Fruit fly (Drosophila melanogaster) whole organism, embryonic: ENCODE results near the gene mbt.
A peak's percentile ranks its signal among the peaks of the same experiment; 100 is the strongest.

Experiments used
- CG12391 ChIP-seq: fragments of 200-800 bp; sonication (Bioruptor generic); optimal IDR thresholded peaks from 3 replicates; lab custom pipeline; 2018; ENCODE audit warnings: missing biosample characterization, mild to moderate bottlenecking, missing genetic modification characterization, moderate library complexity
- CG12659 ChIP-seq: fragments of 200-800 bp; sonication (Bioruptor generic); optimal IDR thresholded peaks from 3 replicates; lab custom pipeline; 2017; ENCODE audit warnings: mild to moderate bottlenecking, missing biosample characterization, missing genetic modification reagents, missing genetic modification characterization
- CG14710 ChIP-seq: fragments of 200-800 bp; sonication (Bioruptor generic); optimal IDR thresholded peaks from 3 replicates; lab custom pipeline; 2019; ENCODE audit warnings: missing biosample characterization, mild to moderate bottlenecking, missing genetic modification characterization, moderate library complexity
- CG15479 ChIP-seq: fragments of 200-800 bp; sonication (Bioruptor generic); optimal IDR thresholded peaks from 3 replicates; lab custom pipeline; 2019; ENCODE audit warnings: missing biosample characterization, mild to moderate bottlenecking, missing genetic modification characterization, moderate library complexity
- CG15696 ChIP-seq: fragments of 200-800 bp; sonication (Bioruptor generic); optimal IDR thresholded peaks from 2 replicates; lab custom pipeline; 2019; ENCODE audit warnings: missing biosample characterization, mild to moderate bottlenecking, missing genetic modification characterization, moderate library complexity
- CG1603 ChIP-seq: fragments of 200-800 bp; sonication (Bioruptor generic); optimal IDR thresholded peaks from 2 replicates; lab custom pipeline; 2019; ENCODE audit warnings: missing biosample characterization, mild to moderate bottlenecking, missing genetic modification characterization, moderate library complexity
- CG17385 ChIP-seq: fragments of 200-800 bp; sonication (Bioruptor generic); optimal IDR thresholded peaks from 3 replicates; lab custom pipeline; 2018; ENCODE audit warnings: missing biosample characterization, mild to moderate bottlenecking, missing genetic modification characterization
- CG2129 ChIP-seq: fragments of 200-800 bp; sonication (Bioruptor generic); IDR thresholded peaks from 2 replicates; pipeline ENCODE4 v1.3.6; 2022; ENCODE audit warnings: missing biosample characterization, missing genetic modification characterization; ENCODE audit not compliant: partially characterized antibody
- CG2712 ChIP-seq: fragments of 200-800 bp; optimal IDR thresholded peaks from 3 replicates; lab custom pipeline; 2019; ENCODE audit warnings: missing biosample characterization, mild to moderate bottlenecking, missing genetic modification characterization, moderate library complexity
- CG2889 ChIP-seq: fragments of 200-800 bp; sonication (Bioruptor generic); IDR thresholded peaks from 3 replicates; pipeline ENCODE4 v1.3.6; 2022; ENCODE audit warnings: missing biosample characterization, missing genetic modification characterization
- CG33213 ChIP-seq: fragments of 200-800 bp; sonication (Bioruptor generic); optimal IDR thresholded peaks from 3 replicates; lab custom pipeline; 2016; ENCODE audit warnings: missing biosample characterization, missing genetic modification characterization
- CG42726 ChIP-seq: fragments of 200-800 bp; sonication (Bioruptor generic); IDR thresholded peaks from 2 replicates; pipeline ENCODE4 v1.3.6; 2022; ENCODE audit warnings: missing biosample characterization, missing genetic modification characterization; ENCODE audit not compliant: partially characterized antibody
- CG4404 ChIP-seq: fragments of 200-800 bp; sonication (Bioruptor generic); IDR thresholded peaks from 2 replicates; pipeline ENCODE4 v1.3.6; 2022; ENCODE audit warnings: missing biosample characterization, missing genetic modification characterization
- CG4617 ChIP-seq: fragments of 200-800 bp; sonication (Bioruptor generic); optimal IDR thresholded peaks from 3 replicates; lab custom pipeline; 2016; ENCODE audit warnings: missing biosample characterization, missing genetic modification characterization, borderline replicate concordance
- CG6654 ChIP-seq: fragments of 200-800 bp; sonication (Bioruptor generic); optimal IDR thresholded peaks from 2 replicates; lab custom pipeline; 2017; ENCODE audit warnings: missing biosample characterization, mild to moderate bottlenecking, missing genetic modification characterization
- CG7963 ChIP-seq: fragments of 200-800 bp; sonication (Bioruptor generic); IDR thresholded peaks from 3 replicates; pipeline ENCODE4 v1.3.6; 2022; ENCODE audit warnings: missing biosample characterization, missing genetic modification characterization; ENCODE audit not compliant: partially characterized antibody
- CG8478 ChIP-seq: fragments of >200 bp; optimal IDR thresholded peaks from 2 replicates; lab custom pipeline; 2018
- CG9932 ChIP-seq: fragments of 200-800 bp; sonication (Bioruptor generic); IDR thresholded peaks from 2 replicates; pipeline ENCODE4 v1.3.6; 2022; ENCODE audit warnings: missing biosample characterization, missing genetic modification characterization
- D ChIP-seq, 2 experiments: fragments of 200-800 bp in 1 of 2; fragments of >200 bp in 1 of 2; sonication (Bioruptor generic) in 1 of 2; optimal IDR thresholded peaks; 2 replicates in 1 of 2; 3 replicates in 1 of 2; lab custom pipeline; 2017; ENCODE audit warnings: mild to moderate bottlenecking in 1 of 2, missing biosample characterization in 1 of 2, missing genetic modification characterization in 1 of 2, missing genetic modification reagents in 1 of 2
- D19A ChIP-seq: fragments of 200-800 bp; optimal IDR thresholded peaks from 3 replicates; lab custom pipeline; 2019; ENCODE audit warnings: missing biosample characterization, mild to moderate bottlenecking, missing genetic modification characterization, moderate library complexity
- Dll ChIP-seq: fragments of 200-800 bp; sonication (Bioruptor generic); IDR thresholded peaks from 4 replicates; pipeline ENCODE4 v1.3.6; 2022; ENCODE audit warnings: missing biosample characterization, missing genetic modification characterization; ENCODE audit not compliant: partially characterized antibody
- ERR ChIP-seq: fragments of 200-800 bp; sonication (Bioruptor generic); optimal IDR thresholded peaks from 2 replicates; lab custom pipeline; 2016; ENCODE audit warnings: missing biosample characterization, missing genetic modification characterization
- Elba2 ChIP-seq: fragments of 200-800 bp; sonication (Bioruptor generic); optimal IDR thresholded peaks from 3 replicates; lab custom pipeline; 2016; ENCODE audit warnings: missing biosample characterization, missing genetic modification characterization
- Fer1 ChIP-seq: fragments of 200-800 bp; sonication (Bioruptor generic); optimal IDR thresholded peaks from 2 replicates; lab custom pipeline; 2017; ENCODE audit warnings: missing biosample characterization, mild to moderate bottlenecking, missing genetic modification characterization
- HmgZ ChIP-seq: fragments of 200-800 bp; sonication (Bioruptor generic); optimal IDR thresholded peaks from 2 replicates; lab custom pipeline; 2018; ENCODE audit warnings: missing biosample characterization, mild to moderate bottlenecking, missing genetic modification characterization
- MBD-R2 ChIP-seq: fragments of 200-800 bp; sonication (Bioruptor generic); IDR thresholded peaks from 2 replicates; pipeline ENCODE4 v1.3.6; 2022; ENCODE audit warnings: missing biosample characterization, missing genetic modification characterization
- MTF-1 ChIP-seq: fragments of 200-800 bp; sonication (Bioruptor generic); optimal IDR thresholded peaks from 2 replicates; lab custom pipeline; 2018; ENCODE audit warnings: missing biosample characterization, mild to moderate bottlenecking, missing genetic modification characterization, borderline replicate concordance
- Med ChIP-seq: fragments of 200-800 bp; sonication (Bioruptor generic); peaks from one replicate; lab custom pipeline; 2016; ENCODE audit warnings: missing biosample characterization, missing genetic modification characterization, mild to moderate bottlenecking, inconsistent platforms, moderate library complexity
- Myb ChIP-seq: fragments of 200-800 bp; sonication (Bioruptor generic); optimal IDR thresholded peaks from 2 replicates; lab custom pipeline; 2016; ENCODE audit warnings: missing biosample characterization, missing genetic modification characterization
- Opbp ChIP-seq: fragments of 200-800 bp; sonication (Bioruptor generic); IDR thresholded peaks from 3 replicates; pipeline ENCODE4 v1.3.6; 2022; ENCODE audit warnings: missing biosample characterization, missing genetic modification characterization; ENCODE audit not compliant: partially characterized antibody
- Rfx ChIP-seq: fragments of 200-800 bp; sonication (Bioruptor generic); IDR thresholded peaks from 2 replicates; pipeline ENCODE4 v1.3.6; 2022; ENCODE audit warnings: missing biosample characterization, missing genetic modification characterization
- Scr ChIP-seq: fragments of 200-800 bp; sonication (Bioruptor generic); IDR thresholded peaks from 2 replicates; pipeline ENCODE4 v1.3.6; 2022; ENCODE audit warnings: missing biosample characterization, missing genetic modification characterization; ENCODE audit not compliant: partially characterized antibody
- Sin3A ChIP-seq: fragments of >200 bp; optimal IDR thresholded peaks from 2 replicates; lab custom pipeline; 2018
- YL-1 ChIP-seq: fragments of 200-800 bp; sonication (Bioruptor generic); optimal IDR thresholded peaks from 3 replicates; lab custom pipeline; 2017; ENCODE audit warnings: missing biosample characterization, mild to moderate bottlenecking, missing genetic modification characterization
- ato ChIP-seq: fragments of 200-800 bp; sonication (Bioruptor generic); IDR thresholded peaks from 2 replicates; pipeline ENCODE4 v1.3.6; 2022; ENCODE audit warnings: missing biosample characterization, missing genetic modification characterization; ENCODE audit not compliant: partially characterized antibody
- cwo ChIP-seq: fragments of 200-800 bp; sonication (Bioruptor generic); optimal IDR thresholded peaks from 3 replicates; lab custom pipeline; 2017; ENCODE audit warnings: missing biosample characterization, missing genetic modification characterization, mild to moderate bottlenecking, moderate library complexity, missing genetic modification reagents
- ems ChIP-seq: fragments of 200-800 bp; sonication (Bioruptor generic); optimal IDR thresholded peaks from 3 replicates; lab custom pipeline; 2016; ENCODE audit warnings: missing biosample characterization, missing genetic modification characterization
- ftz-f1 ChIP-seq: fragments of 200-800 bp; sonication (Bioruptor generic); optimal IDR thresholded peaks from 2 replicates; lab custom pipeline; 2016; ENCODE audit warnings: missing biosample characterization, missing genetic modification characterization
- gsb-n ChIP-seq: fragments of 200-800 bp; sonication (Bioruptor generic); optimal IDR thresholded peaks from 3 replicates; lab custom pipeline; 2018; ENCODE audit warnings: missing biosample characterization, mild to moderate bottlenecking, missing genetic modification characterization
- insv ChIP-seq, 2 experiments: fragments of 200-800 bp; sonication (Bioruptor generic); optimal IDR thresholded peaks; 3 replicates each; lab custom pipeline; 2016 to 2018; ENCODE audit warnings: missing biosample characterization in 2 of 2, missing genetic modification characterization in 2 of 2
- mld ChIP-seq: fragments of 200-800 bp; sonication (Bioruptor generic); IDR thresholded peaks from 3 replicates; pipeline ENCODE4 v1.3.6; 2022; ENCODE audit warnings: missing biosample characterization, missing genetic modification characterization; ENCODE audit not compliant: partially characterized antibody
- nerfin-2 ChIP-seq: fragments of 200-800 bp; sonication (Bioruptor generic); IDR thresholded peaks from 2 replicates; pipeline ENCODE4 v1.3.6; 2022; ENCODE audit warnings: missing biosample characterization, missing genetic modification characterization; ENCODE audit not compliant: partially characterized antibody
- nmo ChIP-seq: fragments of 200-800 bp; sonication (Bioruptor generic); optimal IDR thresholded peaks from 2 replicates; lab custom pipeline; 2018; ENCODE audit warnings: missing biosample characterization, mild to moderate bottlenecking, missing genetic modification characterization, moderate library complexity
- oc ChIP-seq: fragments of 200-800 bp; sonication (Bioruptor generic); optimal IDR thresholded peaks from 2 replicates; lab custom pipeline; 2018; ENCODE audit warnings: missing biosample characterization, mild to moderate bottlenecking, missing genetic modification characterization, moderate library complexity
- pho ChIP-seq: fragments of 200-800 bp; sonication (Bioruptor generic); optimal IDR thresholded peaks from 2 replicates; lab custom pipeline; 2016; ENCODE audit warnings: missing biosample characterization, missing genetic modification characterization
- pita ChIP-seq: fragments of 200-800 bp; sonication (Bioruptor generic); optimal IDR thresholded peaks from 2 replicates; lab custom pipeline; 2017; ENCODE audit warnings: missing biosample characterization, mild to moderate bottlenecking, missing genetic modification characterization
- pzg ChIP-seq: fragments of 200-800 bp; sonication (Bioruptor generic); optimal IDR thresholded peaks from 3 replicates; lab custom pipeline; 2018; ENCODE audit warnings: missing biosample characterization, mild to moderate bottlenecking, missing genetic modification characterization, moderate library complexity
- seq ChIP-seq: fragments of 200-800 bp; sonication (Bioruptor generic); IDR thresholded peaks from 2 replicates; pipeline ENCODE4 v1.3.6; 2022; ENCODE audit warnings: missing biosample characterization, missing genetic modification characterization
- slp2 ChIP-seq: fragments of 200-800 bp; sonication (Bioruptor generic); optimal IDR thresholded peaks from 2 replicates; lab custom pipeline; 2016; ENCODE audit warnings: missing biosample characterization, missing genetic modification characterization

The mbt gene

DNA sequence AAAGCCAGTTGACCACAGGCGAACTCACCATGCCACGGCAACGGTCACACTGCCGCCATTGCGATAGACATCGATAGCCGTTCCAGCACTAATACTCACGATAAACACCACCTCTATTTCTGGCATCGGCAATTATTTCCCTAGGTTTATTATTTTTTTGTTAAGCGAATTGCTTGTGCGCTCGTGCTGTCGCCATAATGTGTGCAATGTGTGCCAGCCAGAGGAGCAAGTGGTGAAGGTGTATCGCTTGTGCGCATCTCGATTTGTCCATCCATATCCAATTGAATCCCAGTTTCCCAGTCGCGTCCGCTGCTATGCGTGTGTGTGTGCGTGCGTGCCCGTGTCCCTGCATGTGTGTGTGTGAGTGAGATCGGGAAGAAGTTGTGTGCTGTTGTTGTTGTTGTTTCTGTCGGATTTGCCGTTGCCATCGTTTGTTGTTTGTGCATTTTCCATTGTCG is at the start of gene mbt (continued):
- TF ChIP-seq Dll (peak; percentile 88), CG2889 (GFP tag; lab: Robert Waterston, UW) (no peak), MTF-1 (GFP tag; lab: Kevin White, UChicago) (no peak), pzg (GFP tag; lab: Kevin White, UChicago) (peak; percentile 93), slp2 (GFP tag; lab: Kevin White, UChicago) (peak; percentile 31), nmo (GFP tag; lab: Kevin White, UChicago) (peak; percentile 60), CG1603 (tag; lab: Kevin White, UChicago) (no peak), CG6654 (no peak), CG8478 (lab: Kevin White, UChicago) (peak; percentile 85), seq (GFP tag; lab: Robert Waterston, UW) (no peak), CG7963 (peak; percentile 86), MBD-R2 (GFP tag; lab: Robert Waterston, UW) (peak; percentile 71), Fer1 (GFP tag; lab: Kevin White, UChicago) (peak; percentile 38), YL-1 (GFP tag; lab: Kevin White, UChicago) (peak; percentile 83), CG14710 (peak; percentile 67), ERR (GFP tag; lab: Kevin White, UChicago) (peak; percentile 22), D19A (tag; lab: Kevin White, UChicago) (peak; percentile 1), CG42726 (GFP tag; lab: Robert Waterston, UW) (peak; percentile 95), pita (GFP tag; lab: Kevin White, UChicago) (no peak), CG9932 (GFP tag; lab: Robert Waterston, UW) (peak; percentile 35; the same call in 1 of the 2 replicates), ato (GFP tag; lab: Robert Waterston, UW) (peak; percentile 83), CG33213 (GFP tag; lab: Kevin White, UChicago) (peak; percentile 8), CG15479 (peak; percentile 50), insv (GFP tag; optimal IDR thresholded peaks at IDR 0.05; lab: Kevin White, UChicago) (peak in 1 of 2 experiments; percentile 56), Med (GFP tag; lab: Kevin White, UChicago) (peak; percentile 89), pho (GFP tag; lab: Kevin White, UChicago) (peak; percentile 14), CG4617 (GFP tag; lab: Kevin White, UChicago) (peak; percentile 86), D (optimal IDR thresholded peaks at IDR 0.05; lab: Kevin White, UChicago) (peak; percentile 59), D (GFP tag; optimal IDR thresholded peaks at IDR 0.05; lab: Kevin White, UChicago) (no peak), CG15696 (tag; lab: Kevin White, UChicago) (no peak), Rfx (GFP tag; lab: Robert Waterston, UW) (peak; percentile 48), ftz-f1 (GFP tag; lab: Kevin White, UChicago) (peak; percentile 19), CG2129 (peak; percentile 48), Opbp (GFP tag; lab: Robert Waterston, UW) (peak; percentile 95), Scr (GFP tag; lab: Robert Waterston, UW) (peak; percentile 91), cwo (GFP tag; lab: Kevin White, UChicago) (no peak), CG12659 (GFP tag; lab: Kevin White, UChicago) (peak; percentile 74), Myb (GFP tag; lab: Kevin White, UChicago) (peak; percentile 94), CG4404 (GFP tag; lab: Robert Waterston, UW) (no peak), CG12391 (tag; lab: Kevin White, UChicago) (peak; percentile 28), CG17385 (GFP tag; lab: Kevin White, UChicago) (peak; percentile 14), Elba2 (GFP tag; lab: Kevin White, UChicago) (peak; percentile 64), CG2712 (tag; lab: Kevin White, UChicago) (peak; percentile 15), gsb-n (tag; lab: Kevin White, UChicago) (peak; percentile 27), ems (no peak), mld (GFP tag; lab: Robert Waterston, UW) (peak; percentile 88), oc (tag; lab: Kevin White, UChicago) (no peak), nerfin-2 (GFP tag; lab: Robert Waterston, UW) (peak; percentile 56; the same call in 1 of the 2 replicates), HmgZ (tag; lab: Kevin White, UChicago) (peak; percentile 51), Sin3A (lab: Kevin White, UChicago) (peak; percentile 85)
